Worm (Caenorhabditis elegans) whole organism, L4 larva: ENCODE data around the gene srg-24.

Source experiments
- D1046.2 ChIP-seq: fragments of 200-800 bp; sonication (Bioruptor generic); IDR thresholded peaks from 2 replicates; pipeline ENCODE4 v1.3.6; 2022; ENCODE audit warnings: missing genetic modification characterization, missing compliant biosample characterization
- Y5F2A.4 ChIP-seq: fragments of 200-800 bp; sonication (Bioruptor generic); optimal IDR thresholded peaks from 2 replicates; lab custom pipeline; 2018; ENCODE audit warnings: mild to moderate bottlenecking, missing genetic modification characterization, missing compliant biosample characterization
- fkh-10 ChIP-seq: fragments of 150-350 bp; optimal IDR thresholded peaks from 2 replicates; lab custom pipeline; 2014; ENCODE audit warnings: missing biosample characterization, missing genetic modification reagents, missing genetic modification characterization
- hif-1 ChIP-seq, 2 experiments: sonication (generic microtip); optimal IDR thresholded peaks; 2 replicates each; lab custom pipeline; 2016 to 2017; ENCODE audit warnings: missing compliant biosample characterization in 2 of 2, missing genetic modification characterization in 2 of 2, missing genetic modification reagents in 2 of 2, missing genotype in 2 of 2, mild to moderate bottlenecking in 1 of 2
- lin-15B ChIP-seq: fragments of 150-350 bp; sonication (generic microtip); optimal IDR thresholded peaks from 3 replicates; lab custom pipeline; 2014; ENCODE audit warnings: missing biosample characterization, missing genetic modification characterization
- nhr-10 ChIP-seq: fragments of 150-350 bp; optimal IDR thresholded peaks from 2 replicates; lab custom pipeline; 2014; ENCODE audit warnings: missing biosample characterization, missing genetic modification characterization
- pha-4 ChIP-seq, 2 experiments: fragments of 150-350 bp in 1 of 2; fragments of 200-800 bp in 1 of 2; sonication (Bioruptor generic) in 1 of 2; IDR thresholded peaks in 1 of 2; optimal IDR thresholded peaks in 1 of 2; 2 replicates each; pipeline versions ENCODE4 v1.3.6 to Lab custom; 2014 to 2022; ENCODE audit warnings: missing genetic modification characterization in 2 of 2, missing genetic modification reagents in 2 of 2, missing biosample characterization in 1 of 2, missing compliant biosample characterization in 1 of 2
- spr-3 ChIP-seq: fragments of 200-800 bp; sonication (Bioruptor generic); optimal IDR thresholded peaks from 2 replicates; lab custom pipeline; 2018; ENCODE audit warnings: mild to moderate bottlenecking, missing genetic modification characterization, missing compliant biosample characterization
- unc-39 ChIP-seq: sonication (generic microtip); optimal IDR thresholded peaks from 2 replicates; lab custom pipeline; 2017; ENCODE audit warnings: missing biosample characterization, missing genetic modification characterization
- zag-1 ChIP-seq: fragments of 150-350 bp; optimal IDR thresholded peaks from 2 replicates; lab custom pipeline; 2014; ENCODE audit warnings: missing biosample characterization, missing genetic modification characterization
- ztf-11 ChIP-seq: fragments of 150-350 bp; optimal IDR thresholded peaks from 2 replicates; lab custom pipeline; 2014; ENCODE audit warnings: missing biosample characterization, missing genetic modification characterization

- no peak for TF ChIP-seq zag-1
- TF ChIP-seq hif-1 (tag; optimal IDR thresholded peaks at IDR 0.05; lab: Kevin White, UChicago): no peak
- no peak for TF ChIP-seq nhr-10 (tag; lab: Kevin White, UChicago)
- TF ChIP-seq pha-4 (GFP tag; IDR thresholded peaks at IDR 0.05; lab: Robert Waterston, UW): no peak
- TF ChIP-seq pha-4 (tag; optimal IDR thresholded peaks at IDR 0.05; lab: Kevin White, UChicago): no peak
- TF ChIP-seq unc-39: no peak
- no peak for TF ChIP-seq ztf-11
- no peak for TF ChIP-seq lin-15B (tag; lab: Kevin White, UChicago)
- no peak for TF ChIP-seq Y5F2A.4 (GFP tag; lab: Kevin White, UChicago)
- no peak for TF ChIP-seq fkh-10 (GFP tag; lab: Kevin White, UChicago)
- TF ChIP-seq D1046.2 (GFP tag; lab: Robert Waterston, UW): no peak
- TF ChIP-seq spr-3: no peak
Measured at ce11 chrII:3145842-3146241, 45.4 kb upstream of the srg-24 start, which contains the start of gene T10D4.15.
